Worm (Caenorhabditis elegans) whole organism, L1 larva: ENCODE data around the gene F43C11.6.

Source experiments
- blmp-1 ChIP-seq: fragments of 150-350 bp; optimal IDR thresholded peaks from 2 replicates; lab custom pipeline; 2014; ENCODE audit warnings: missing biosample characterization, missing genetic modification characterization
- fkh-10 ChIP-seq: sonication (generic microtip); optimal IDR thresholded peaks from 2 replicates; lab custom pipeline; 2017; ENCODE audit warnings: missing biosample characterization, missing genetic modification reagents, missing genetic modification characterization
- tlp-1 ChIP-seq: fragments of 150-350 bp; optimal IDR thresholded peaks from 2 replicates; lab custom pipeline; 2014; ENCODE audit warnings: missing biosample characterization, missing genetic modification characterization
- unc-62 ChIP-seq: fragments of 150-350 bp; optimal IDR thresholded peaks from 2 replicates; lab custom pipeline; 2014; ENCODE audit warnings: missing biosample characterization, missing genetic modification reagents, missing genetic modification characterization
- zag-1 ChIP-seq: fragments of 150-350 bp; optimal IDR thresholded peaks from 2 replicates; lab custom pipeline; 2014; ENCODE audit warnings: missing biosample characterization, missing genetic modification characterization

ce11 chrII:2379673-2380072 lies 37.4 kb downstream of the F43C11.6 start:
- TF ChIP-seq blmp-1 = no peak
- TF ChIP-seq unc-62 (GFP tag; lab: Kevin White, UChicago) = no peak
- TF ChIP-seq tlp-1 = no peak
- no peak for TF ChIP-seq zag-1 (tag; lab: Kevin White, UChicago)
- TF ChIP-seq fkh-10 (GFP tag; lab: Kevin White, UChicago) = no peak
